Fruit fly (Drosophila melanogaster): ENCODE results near the gene Drsl6.

The Drsl6 gene

DNA sequence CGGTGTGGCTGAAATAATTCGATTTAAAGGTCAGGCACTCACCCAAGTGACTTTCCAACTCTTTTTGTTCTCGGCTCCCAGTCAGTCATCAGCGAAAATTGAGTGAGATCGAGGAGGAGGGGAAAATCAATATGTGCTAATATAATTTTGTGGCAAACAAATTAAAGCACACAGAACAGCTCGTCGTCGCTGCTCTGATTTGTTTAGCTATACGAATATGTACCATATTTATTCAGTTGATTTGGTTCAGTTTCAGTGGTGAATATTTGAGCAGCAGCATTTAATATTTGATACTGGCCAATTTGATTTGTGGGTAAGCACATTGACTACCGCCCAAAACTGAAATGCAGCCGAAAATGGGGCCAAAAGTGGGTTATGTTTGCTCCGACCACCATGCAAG lies 30.8 kb downstream of the Drsl6 start (continued):
- peak; percentile 37 for TF ChIP-seq unpg (GFP tag; optimal IDR thresholded peaks at IDR 0.05)
- TF ChIP-seq CG4730 (GFP tag; IDR thresholded peaks at IDR 0.05), result no peak
- TF ChIP-seq gcm2 (GFP tag; optimal IDR thresholded peaks at IDR 0.05), result no peak
- peak; percentile 58 for TF ChIP-seq oc (tag; optimal IDR thresholded peaks at IDR 0.05)
- no peak for TF ChIP-seq pzg (GFP tag; optimal IDR thresholded peaks at IDR 0.05)
- no peak for TF ChIP-seq CG12299 (tag; optimal IDR thresholded peaks at IDR 0.05)
- peak; percentile 0 for TF ChIP-seq CG3838 (GFP tag; optimal IDR thresholded peaks at IDR 0.05)
- no peak for TF ChIP-seq CG17612 (GFP tag; IDR thresholded peaks at IDR 0.05)
- TF ChIP-seq CG12155 (GFP tag; optimal IDR thresholded peaks at IDR 0.05), result no peak
- TF ChIP-seq Hmr (GFP tag; optimal IDR thresholded peaks at IDR 0.05), result peak; percentile 52
- TF ChIP-seq CG8388 (GFP tag; optimal IDR thresholded peaks at IDR 0.05), result no peak
- no peak for TF ChIP-seq HmgD (GFP tag; optimal IDR thresholded peaks at IDR 0.05)
- peak; percentile 49 for TF ChIP-seq CG8089 (GFP tag; optimal IDR thresholded peaks at IDR 0.05)
- no peak for TF ChIP-seq CG10366 (GFP tag; IDR thresholded peaks at IDR 0.05)
- no peak for TF ChIP-seq CG1647 (GFP tag; optimal IDR thresholded peaks at IDR 0.05)
- peak; percentile 44 for TF ChIP-seq CG9727 (GFP tag; optimal IDR thresholded peaks at IDR 0.05)
- TF ChIP-seq tap (tag; optimal IDR thresholded peaks at IDR 0.05), result no peak
- TF ChIP-seq ash1 (GFP tag; optimal IDR thresholded peaks at IDR 0.05), result no peak
- TF ChIP-seq salm (tag; optimal IDR thresholded peaks at IDR 0.05), result peak; percentile 9
- peak; percentile 30 for TF ChIP-seq odd (GFP tag; optimal IDR thresholded peaks at IDR 0.05)
- TF ChIP-seq CG34224 (GFP tag; IDR thresholded peaks at IDR 0.05; ENCODE audit: partially characterized antibody), result no peak
- TF ChIP-seq Mrtf (GFP tag; IDR thresholded peaks at IDR 0.05), result no peak
- peak; percentile 14 to 46 for TF ChIP-seq dpn (GFP tag; optimal IDR thresholded peaks at IDR 0.05)
- TF ChIP-seq CG14441 (GFP tag; IDR thresholded peaks at IDR 0.05), result no peak
- TF ChIP-seq tio (GFP tag; optimal IDR thresholded peaks at IDR 0.05), result no peak
- TF ChIP-seq row (GFP tag; IDR thresholded peaks at IDR 0.05), result no peak
- TF ChIP-seq kni (GFP tag; optimal IDR thresholded peaks at IDR 0.05), result no peak
- TF ChIP-seq Dad (GFP tag; optimal IDR thresholded peaks at IDR 0.05), result no peak
- TF ChIP-seq chinmo (GFP tag; IDR thresholded peaks at IDR 0.05; ENCODE audit: partially characterized antibody), result no peak
- no peak for TF ChIP-seq Optix (GFP tag; IDR thresholded peaks at IDR 0.05)
- TF ChIP-seq caup (GFP tag; optimal IDR thresholded peaks at IDR 0.05; ENCODE audit: severe bottlenecking), result peak; percentile 68
- TF ChIP-seq Dbx (GFP tag; IDR thresholded peaks at IDR 0.05), result no peak
- TF ChIP-seq pita (GFP tag; optimal IDR thresholded peaks at IDR 0.05), result no peak
- TF ChIP-seq Lpt (GFP tag; optimal IDR thresholded peaks at IDR 0.05), result no peak
- TF ChIP-seq CG33213 (GFP tag; optimal IDR thresholded peaks at IDR 0.05), result peak; percentile 47
- peak; percentile 45; the same call in 1 of the 3 replicates for TF ChIP-seq zfh1 (GFP tag; IDR thresholded peaks at IDR 0.05)
- no peak for TF ChIP-seq pnt (GFP tag; optimal IDR thresholded peaks at IDR 0.05)
- TF ChIP-seq Hr39 (optimal IDR thresholded peaks at IDR 0.05), result no peak
- no peak for TF ChIP-seq cad (GFP tag; optimal IDR thresholded peaks at IDR 0.05)
- no peak for TF ChIP-seq Stat92E (GFP tag; optimal IDR thresholded peaks at IDR 0.05)
- TF ChIP-seq ro (GFP tag; IDR thresholded peaks at IDR 0.05), result no peak
- no peak for TF ChIP-seq CG3995 (GFP tag; optimal IDR thresholded peaks at IDR 0.05)
- peak; percentile 3 for TF ChIP-seq CG17186 (GFP tag; optimal IDR thresholded peaks at IDR 0.05)
- no peak for TF ChIP-seq CG7271 (tag; optimal IDR thresholded peaks at IDR 0.05)
- no peak for TF ChIP-seq CG6854 (GFP tag; optimal IDR thresholded peaks at IDR 0.05)
- TF ChIP-seq CG9932 (GFP tag; IDR thresholded peaks at IDR 0.05), result no peak
- TF ChIP-seq wor (GFP tag; IDR thresholded peaks at IDR 0.05), result no peak
- no peak for TF ChIP-seq Dref (GFP tag; IDR thresholded peaks at IDR 0.05)
- TF ChIP-seq CG12769 (tag; optimal IDR thresholded peaks at IDR 0.05), result peak; percentile 75
- TF ChIP-seq CG17385 (GFP tag; optimal IDR thresholded peaks at IDR 0.05), result no peak
- TF ChIP-seq CG6813 (GFP tag; optimal IDR thresholded peaks at IDR 0.05), result peak; percentile 67
- peak; percentile 37 for TF ChIP-seq CG14965 (GFP tag; optimal IDR thresholded peaks at IDR 0.05; ENCODE audit: borderline replicate concordance)

Data from whole organism, embryonic.